Fruit fly (Drosophila melanogaster): ENCODE measurements around the gene CG14130.

dm6 chr3L:11801622-11802021, 13.6 kb upstream of the CG14130 start:
- TF ChIP-seq CG8478 (optimal IDR thresholded peaks at IDR 0.05) (no peak), CTCF (optimal IDR thresholded peaks at IDR 0.05) (no peak)

Data from S2 (cell line).